Fruit fly (Drosophila melanogaster): ENCODE data around the gene Cipc.

Gene Cipc

DNA sequence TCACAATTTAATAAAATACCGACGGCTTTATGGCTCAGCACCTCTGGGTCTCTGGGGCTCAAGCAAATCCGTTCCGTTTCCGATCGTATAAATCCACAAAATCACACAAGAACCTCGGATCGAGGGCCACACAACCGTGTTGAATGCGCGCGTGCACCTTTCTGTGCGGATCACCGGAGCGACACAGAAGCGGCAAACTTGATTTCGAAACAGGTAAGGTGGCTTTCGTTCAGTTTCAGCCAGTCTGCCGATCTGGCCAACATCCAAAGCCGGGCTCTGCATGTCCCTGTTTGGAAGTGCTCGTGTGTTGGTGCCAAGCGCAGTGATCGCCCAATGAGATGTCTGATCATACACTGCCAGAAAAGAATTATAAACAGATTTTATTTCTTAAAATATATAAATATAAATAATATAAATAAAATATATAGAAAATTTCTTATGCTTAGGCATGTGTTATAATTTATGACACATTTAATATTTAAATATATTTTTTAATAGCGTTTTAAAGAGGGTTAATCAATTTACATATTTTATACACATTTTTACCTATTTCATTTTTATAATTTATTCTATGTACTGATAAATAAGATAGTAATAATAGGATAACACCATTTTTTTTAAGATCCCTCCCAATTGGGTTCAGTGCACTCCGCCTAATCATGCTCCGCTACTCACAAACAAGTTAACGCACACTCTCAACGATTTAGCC is 8.0 kb upstream of the Cipc start, which contains the start of gene dysf (continued):
- TF ChIP-seq CG6276 (GFP tag; optimal IDR thresholded peaks at IDR 0.05) (peak; percentile 71), CG3919 (GFP tag; optimal IDR thresholded peaks at IDR 0.05) (peak; percentile 71), Met (GFP tag; optimal IDR thresholded peaks at IDR 0.05) (peak; percentile 52), CG8119 (GFP tag; IDR thresholded peaks at IDR 0.05) (peak; percentile 88), cyc (GFP tag; optimal IDR thresholded peaks at IDR 0.05) (peak; percentile 50), CG6854 (GFP tag; optimal IDR thresholded peaks at IDR 0.05) (no peak), OdsH (GFP tag; optimal IDR thresholded peaks at IDR 0.05) (peak; percentile 73), CG7368 (GFP tag; optimal IDR thresholded peaks at IDR 0.05) (peak; percentile 48), CG15336 (GFP tag; IDR thresholded peaks at IDR 0.05) (peak; percentile 69), CG11762 (GFP tag; optimal IDR thresholded peaks at IDR 0.05; ENCODE audit: insufficient read depth) (peak; percentile 63), pdm3 (GFP tag; optimal IDR thresholded peaks at IDR 0.05) (peak; percentile 37), acj6 (GFP tag; optimal IDR thresholded peaks at IDR 0.05) (peak; percentile 76), CG8319 (GFP tag; optimal IDR thresholded peaks at IDR 0.05) (peak; percentile 57), fkh (GFP tag; optimal IDR thresholded peaks at IDR 0.05) (no peak), dac (GFP tag; optimal IDR thresholded peaks at IDR 0.05) (no peak), Smox (GFP tag; optimal IDR thresholded peaks at IDR 0.05) (peak; percentile 50), Hr39 (GFP tag; optimal IDR thresholded peaks at IDR 0.05) (peak; percentile 27), CG11902 (GFP tag; optimal IDR thresholded peaks at IDR 0.05) (peak; percentile 44), fd85E (GFP tag; optimal IDR thresholded peaks at IDR 0.05) (no peak), Hr4 (GFP tag; optimal IDR thresholded peaks at IDR 0.05) (peak; percentile 34), fd59A (GFP tag; optimal IDR thresholded peaks at IDR 0.05) (peak; percentile 41), salr (GFP tag; optimal IDR thresholded peaks at IDR 0.05) (peak in 1 of 2 experiments; percentile 77), net (GFP tag; optimal IDR thresholded peaks at IDR 0.05) (peak; percentile 23), CG1621 (tag; optimal IDR thresholded peaks at IDR 0.05) (peak; percentile 31), CG3032 (tag; optimal IDR thresholded peaks at IDR 0.05) (peak; percentile 87), Lpt (GFP tag; optimal IDR thresholded peaks at IDR 0.05) (peak; percentile 61), Gug (GFP tag; IDR thresholded peaks at IDR 0.05) (no peak), Eip75B (GFP tag; optimal IDR thresholded peaks at IDR 0.05) (no peak), CG11294 (GFP tag; IDR thresholded peaks at IDR 0.05) (peak; percentile 39; the same call in 1 of the 2 replicates), Sox14 (GFP tag; optimal IDR thresholded peaks at IDR 0.05) (no peak), svp (GFP tag) (peak; percentile 69)

dm6 chr3R:26099238-26099637 is 7.4 kb upstream of the Cipc start:
- TF ChIP-seq svp (GFP tag) (no peak), vri (GFP tag; optimal IDR thresholded peaks at IDR 0.05) (peak; percentile 6), Met (GFP tag; optimal IDR thresholded peaks at IDR 0.05) (peak; percentile 10), Sox102F (GFP tag; optimal IDR thresholded peaks at IDR 0.05) (peak; percentile 21), cyc (GFP tag; optimal IDR thresholded peaks at IDR 0.05) (no peak), fkh (GFP tag; optimal IDR thresholded peaks at IDR 0.05) (peak; percentile 85), eg (GFP tag; IDR thresholded peaks at IDR 0.05) (peak; percentile 10; the same call in 1 of the 3 replicates), Sox14 (GFP tag; optimal IDR thresholded peaks at IDR 0.05) (peak; percentile 11), CG6163 (GFP tag; IDR thresholded peaks at IDR 0.05) (0 out of 3 replicates have a peak, but pooled peaks have one; percentile 29), Hr4 (GFP tag; optimal IDR thresholded peaks at IDR 0.05) (peak; percentile 19), CG3032 (tag; optimal IDR thresholded peaks at IDR 0.05) (no peak)

DNA sequence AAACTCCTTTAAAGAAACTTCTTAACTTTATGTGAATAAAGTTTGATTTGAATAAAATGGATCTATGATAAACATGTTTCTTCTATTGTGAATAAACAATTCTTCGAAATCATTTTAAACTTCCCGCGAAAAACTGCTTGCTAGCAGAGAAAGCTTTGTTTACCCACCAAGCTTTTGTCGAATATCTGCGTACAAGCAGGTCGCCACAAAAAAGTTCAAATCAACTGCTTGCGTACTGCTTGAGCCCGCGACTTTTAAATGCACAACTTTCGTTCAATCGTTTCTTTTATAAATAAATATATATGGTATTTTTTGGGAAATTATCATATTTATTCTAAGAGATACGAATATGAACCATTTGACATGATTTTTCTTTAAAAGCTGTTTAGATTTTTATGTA is 3.2 kb upstream of the Cipc start:
- TF ChIP-seq CG1621 (tag; optimal IDR thresholded peaks at IDR 0.05) (no peak), fkh (GFP tag; optimal IDR thresholded peaks at IDR 0.05) (peak; percentile 83)
